Fruit fly (Drosophila melanogaster): ENCODE results near the gene Atg2.
A peak's percentile ranks its signal among the peaks of the same experiment; 100 is the strongest.

Atg2 gene

dm6 chr3L:2782678-2783027 is 8.5 kb downstream of the Atg2 start:
- TF ChIP-seq cic (GFP tag; optimal IDR thresholded peaks at IDR 0.05) = peak; percentile 29
- no peak for TF ChIP-seq CG7045 (GFP tag; optimal IDR thresholded peaks at IDR 0.05)

- TF ChIP-seq CG7101 (tag; optimal IDR thresholded peaks at IDR 0.05) = no peak
- no peak for TF ChIP-seq Crg-1 (GFP tag; optimal IDR thresholded peaks at IDR 0.05)
- no peak for TF ChIP-seq cic (GFP tag; optimal IDR thresholded peaks at IDR 0.05)
- TF ChIP-seq CG33017 (tag; optimal IDR thresholded peaks at IDR 0.05) = no peak
- TF ChIP-seq kay (GFP tag; ENCODE audit: borderline replicate concordance) = peak; percentile 93
- no peak for TF ChIP-seq bab1 (GFP tag; optimal IDR thresholded peaks at IDR 0.05)
Observed at dm6 chr3L:2785941-2786340, 11.8 kb downstream of the Atg2 start.

dm6 chr3L:2795363-2795957 is 21.3 kb downstream of the Atg2 start:
- TF ChIP-seq Hr96 (GFP tag; optimal IDR thresholded peaks at IDR 0.05) (no peak), pad (GFP tag; optimal IDR thresholded peaks at IDR 0.05) (no peak), CG33017 (tag; optimal IDR thresholded peaks at IDR 0.05) (no peak), toe (GFP tag; optimal IDR thresholded peaks at IDR 0.05) (no peak), cic (GFP tag; optimal IDR thresholded peaks at IDR 0.05) (no peak), ovo (GFP tag; optimal IDR thresholded peaks at IDR 0.05) (no peak), Mnt (GFP tag; optimal IDR thresholded peaks at IDR 0.05) (no peak), CG7101 (tag; optimal IDR thresholded peaks at IDR 0.05) (no peak), tj (GFP tag; optimal IDR thresholded peaks at IDR 0.05) (no peak), cnc (optimal IDR thresholded peaks at IDR 0.05) (no peak), CG1620 (GFP tag; optimal IDR thresholded peaks at IDR 0.05) (no peak), Clk (GFP tag; optimal IDR thresholded peaks at IDR 0.05) (no peak), CG12768 (GFP tag; optimal IDR thresholded peaks at IDR 0.05) (no peak), CG7045 (GFP tag; optimal IDR thresholded peaks at IDR 0.05) (no peak), CG14711 (tag; optimal IDR thresholded peaks at IDR 0.05) (no peak), bab1 (GFP tag; optimal IDR thresholded peaks at IDR 0.05) (no peak), CG11617 (GFP tag; optimal IDR thresholded peaks at IDR 0.05) (no peak), Crg-1 (GFP tag; optimal IDR thresholded peaks at IDR 0.05) (no peak)

- no peak for TF ChIP-seq cnc (optimal IDR thresholded peaks at IDR 0.05)
- TF ChIP-seq tj (GFP tag; optimal IDR thresholded peaks at IDR 0.05) = no peak
- no peak for TF ChIP-seq CG7101 (tag; optimal IDR thresholded peaks at IDR 0.05)
- TF ChIP-seq toe (GFP tag; optimal IDR thresholded peaks at IDR 0.05) = no peak
- no peak for TF ChIP-seq pad (GFP tag; optimal IDR thresholded peaks at IDR 0.05)
- TF ChIP-seq CG1620 (GFP tag; optimal IDR thresholded peaks at IDR 0.05) = no peak
- TF ChIP-seq CG5204 (GFP tag; optimal IDR thresholded peaks at IDR 0.05) = no peak
- no peak for TF ChIP-seq kay (GFP tag; ENCODE audit: borderline replicate concordance)
- no peak for TF ChIP-seq CG11617 (GFP tag; optimal IDR thresholded peaks at IDR 0.05)
- TF ChIP-seq CG33017 (tag; optimal IDR thresholded peaks at IDR 0.05) = no peak
- no peak for TF ChIP-seq Hr96 (GFP tag; optimal IDR thresholded peaks at IDR 0.05)
- TF ChIP-seq bab1 (GFP tag; optimal IDR thresholded peaks at IDR 0.05) = no peak
- TF ChIP-seq CG14711 (tag; optimal IDR thresholded peaks at IDR 0.05) = no peak
- no peak for TF ChIP-seq Clk (GFP tag; optimal IDR thresholded peaks at IDR 0.05)
- TF ChIP-seq Mnt (GFP tag; optimal IDR thresholded peaks at IDR 0.05) = no peak
- TF ChIP-seq CG7045 (GFP tag; optimal IDR thresholded peaks at IDR 0.05) = no peak
- TF ChIP-seq Crg-1 (GFP tag; optimal IDR thresholded peaks at IDR 0.05) = no peak
Observed at dm6 chr3L:2796242-2796641, 22.1 kb downstream of the Atg2 start.

dm6 chr3L:2798463-2798993 is 24.4 kb downstream of the Atg2 start:
- TF ChIP-seq CG12768 (GFP tag; optimal IDR thresholded peaks at IDR 0.05) (peak; percentile 71), CG7045 (GFP tag; optimal IDR thresholded peaks at IDR 0.05) (peak; percentile 59), tj (GFP tag; optimal IDR thresholded peaks at IDR 0.05) (no peak), cic (GFP tag; optimal IDR thresholded peaks at IDR 0.05) (peak; percentile 85), ovo (GFP tag; optimal IDR thresholded peaks at IDR 0.05) (no peak), Mnt (GFP tag; optimal IDR thresholded peaks at IDR 0.05) (peak; percentile 34), kay (GFP tag; ENCODE audit: borderline replicate concordance) (peak; percentile 91), CG14711 (tag; optimal IDR thresholded peaks at IDR 0.05) (no peak), CG33017 (tag; optimal IDR thresholded peaks at IDR 0.05) (peak; percentile 86), pad (GFP tag; optimal IDR thresholded peaks at IDR 0.05) (peak; percentile 19), CG11617 (GFP tag; optimal IDR thresholded peaks at IDR 0.05) (peak; percentile 75), Clk (GFP tag; optimal IDR thresholded peaks at IDR 0.05) (peak; percentile 33), CG7101 (tag; optimal IDR thresholded peaks at IDR 0.05) (peak; percentile 80), CG1620 (GFP tag; optimal IDR thresholded peaks at IDR 0.05) (peak; percentile 2), Hr96 (GFP tag; optimal IDR thresholded peaks at IDR 0.05) (peak; percentile 29), toe (GFP tag; optimal IDR thresholded peaks at IDR 0.05) (peak; percentile 56), Crg-1 (GFP tag; optimal IDR thresholded peaks at IDR 0.05) (peak; percentile 47), bab1 (GFP tag; optimal IDR thresholded peaks at IDR 0.05) (peak; percentile 7), CG5204 (GFP tag; optimal IDR thresholded peaks at IDR 0.05) (peak; percentile 74), cnc (optimal IDR thresholded peaks at IDR 0.05) (no peak)

dm6 chr3L:2799110-2799618 is 25.0 kb downstream of the Atg2 start:
- TF ChIP-seq CG1620 (GFP tag; optimal IDR thresholded peaks at IDR 0.05) (peak; percentile 33), CG33017 (tag; optimal IDR thresholded peaks at IDR 0.05) (peak; percentile 86), CG7101 (tag; optimal IDR thresholded peaks at IDR 0.05) (peak; percentile 75), CG7045 (GFP tag; optimal IDR thresholded peaks at IDR 0.05) (peak; percentile 90), pad (GFP tag; optimal IDR thresholded peaks at IDR 0.05) (peak; percentile 68), cnc (optimal IDR thresholded peaks at IDR 0.05) (no peak), cic (GFP tag; optimal IDR thresholded peaks at IDR 0.05) (peak; percentile 94), Crg-1 (GFP tag; optimal IDR thresholded peaks at IDR 0.05) (peak; percentile 72), Clk (GFP tag; optimal IDR thresholded peaks at IDR 0.05) (peak; percentile 83), kay (GFP tag; ENCODE audit: borderline replicate concordance) (peak; percentile 99), CG12768 (GFP tag; optimal IDR thresholded peaks at IDR 0.05) (peak; percentile 96), CG11617 (GFP tag; optimal IDR thresholded peaks at IDR 0.05) (peak; percentile 55), CG14711 (tag; optimal IDR thresholded peaks at IDR 0.05) (peak; percentile 53), CG5204 (GFP tag; optimal IDR thresholded peaks at IDR 0.05) (peak; percentile 76), Hr96 (GFP tag; optimal IDR thresholded peaks at IDR 0.05) (peak; percentile 86), bab1 (GFP tag; optimal IDR thresholded peaks at IDR 0.05) (peak; percentile 2), Mnt (GFP tag; optimal IDR thresholded peaks at IDR 0.05) (peak; percentile 79), toe (GFP tag; optimal IDR thresholded peaks at IDR 0.05) (peak; percentile 78), tj (GFP tag; optimal IDR thresholded peaks at IDR 0.05) (peak; percentile 58), ovo (GFP tag; optimal IDR thresholded peaks at IDR 0.05) (peak; percentile 58)

All from whole organism, adult.